Fruit fly (Drosophila melanogaster) whole organism, embryonic: ENCODE measurements around the gene tank.

ENCODE experiments used
- Atf3 ChIP-seq: fragments of 200-800 bp; sonication (Bioruptor generic); optimal IDR thresholded peaks from 3 replicates; lab custom pipeline; 2016; ENCODE audit warnings: missing biosample characterization, missing genetic modification characterization
- Atf6 ChIP-seq: fragments of 200-800 bp; sonication (Bioruptor generic); IDR thresholded peaks from 2 replicates; pipeline ENCODE4 v1.3.6; 2022; ENCODE audit warnings: missing biosample characterization, missing genetic modification characterization
- Bgb ChIP-seq: fragments of 200-800 bp; sonication (Bioruptor generic); IDR thresholded peaks from 2 replicates; pipeline ENCODE4 v1.3.6; 2022; ENCODE audit warnings: missing biosample characterization, missing genetic modification characterization; ENCODE audit not compliant: partially characterized antibody
- CG12104 ChIP-seq: fragments of 200-800 bp; sonication (Bioruptor generic); optimal IDR thresholded peaks from 3 replicates; lab custom pipeline; 2016; ENCODE audit warnings: missing biosample characterization, missing genetic modification characterization
- CG12769 ChIP-seq: fragments of 200-800 bp; sonication (Bioruptor generic); optimal IDR thresholded peaks from 2 replicates; lab custom pipeline; 2019; ENCODE audit warnings: missing biosample characterization, mild to moderate bottlenecking, missing genetic modification characterization, moderate library complexity
- CG13123 ChIP-seq: fragments of 200-800 bp; sonication (Bioruptor generic); optimal IDR thresholded peaks from 2 replicates; lab custom pipeline; 2016; ENCODE audit warnings: missing biosample characterization, missing genetic modification characterization
- CG2116 ChIP-seq: fragments of 200-800 bp; sonication (Bioruptor generic); optimal IDR thresholded peaks from 3 replicates; lab custom pipeline; 2018; ENCODE audit warnings: missing biosample characterization, mild to moderate bottlenecking, missing genetic modification characterization
- CG2875 ChIP-seq: fragments of 200-800 bp; sonication (Bioruptor generic); optimal IDR thresholded peaks from 2 replicates; lab custom pipeline; 2017; ENCODE audit warnings: missing biosample characterization, mild to moderate bottlenecking, missing genetic modification characterization, missing genetic modification reagents
- CG30431 ChIP-seq: fragments of 200-800 bp; sonication (Bioruptor generic); optimal IDR thresholded peaks from 2 replicates; lab custom pipeline; 2017; ENCODE audit warnings: missing biosample characterization, missing genetic modification characterization
- CG3065 ChIP-seq: fragments of 200-800 bp; sonication (Bioruptor generic); optimal IDR thresholded peaks from 2 replicates; lab custom pipeline; 2016; ENCODE audit warnings: missing biosample characterization, missing genetic modification characterization
- CG31224 ChIP-seq: fragments of 200-800 bp; sonication (Bioruptor generic); IDR thresholded peaks from 2 replicates; pipeline ENCODE4 v1.3.6; 2022; ENCODE audit warnings: missing biosample characterization, missing genetic modification characterization
- CG34224 ChIP-seq: fragments of 200-800 bp; sonication (Bioruptor generic); IDR thresholded peaks from 3 replicates; pipeline ENCODE4 v1.3.6; 2022; ENCODE audit warnings: missing biosample characterization, missing genetic modification characterization; ENCODE audit not compliant: partially characterized antibody
- CG3847 ChIP-seq: fragments of 200-800 bp; sonication (Bioruptor generic); IDR thresholded peaks from 2 replicates; pipeline ENCODE4 v1.3.6; 2022; ENCODE audit warnings: missing biosample characterization, missing genetic modification characterization
- CG4730 ChIP-seq: fragments of 200-800 bp; sonication (Bioruptor generic); IDR thresholded peaks from 2 replicates; pipeline ENCODE4 v1.3.6; 2022; ENCODE audit warnings: missing biosample characterization, missing genetic modification characterization
- CG4854 ChIP-seq: fragments of 200-800 bp; sonication (Bioruptor generic); optimal IDR thresholded peaks from 2 replicates; lab custom pipeline; 2016; ENCODE audit warnings: missing biosample characterization, missing genetic modification characterization, inconsistent platforms
- CG7271 ChIP-seq: fragments of 200-800 bp; sonication (Bioruptor generic); optimal IDR thresholded peaks from 2 replicates; lab custom pipeline; 2018; ENCODE audit warnings: missing biosample characterization, mild to moderate bottlenecking, missing genetic modification characterization, moderate library complexity
- CG7839 ChIP-seq: fragments of 200-800 bp; sonication (Bioruptor generic); optimal IDR thresholded peaks from 3 replicates; lab custom pipeline; 2018; ENCODE audit warnings: missing biosample characterization, mild to moderate bottlenecking, missing genetic modification characterization, moderate library complexity
- CG8388 ChIP-seq: fragments of 200-800 bp; sonication (Bioruptor generic); optimal IDR thresholded peaks from 2 replicates; lab custom pipeline; 2019; ENCODE audit warnings: missing biosample characterization, mild to moderate bottlenecking, missing genetic modification characterization, moderate library complexity
- CG8765 ChIP-seq: fragments of 200-800 bp; sonication (Bioruptor generic); IDR thresholded peaks from 2 replicates; pipeline ENCODE4 v1.3.6; 2022; ENCODE audit warnings: missing biosample characterization, missing genetic modification characterization
- CG8944 ChIP-seq: fragments of 200-800 bp; sonication (Bioruptor generic); optimal IDR thresholded peaks from 3 replicates; lab custom pipeline; 2016; ENCODE audit warnings: missing biosample characterization, missing genetic modification characterization
- CG9215 ChIP-seq: fragments of 200-800 bp; sonication (Bioruptor generic); IDR thresholded peaks from 2 replicates; pipeline ENCODE4 v1.3.6; 2022; ENCODE audit warnings: missing biosample characterization, missing genetic modification characterization
- CG9437 ChIP-seq: fragments of 200-800 bp; sonication (Bioruptor generic); optimal IDR thresholded peaks from 2 replicates; lab custom pipeline; 2018; ENCODE audit warnings: missing biosample characterization, mild to moderate bottlenecking, missing genetic modification characterization
- CG9727 ChIP-seq: fragments of 200-800 bp; sonication (Bioruptor generic); optimal IDR thresholded peaks from 3 replicates; lab custom pipeline; 2017; ENCODE audit warnings: missing biosample characterization, mild to moderate bottlenecking, missing genetic modification characterization
- Chrac-16 ChIP-seq: fragments of 200-800 bp; sonication (Bioruptor generic); optimal IDR thresholded peaks from 3 replicates; lab custom pipeline; 2016; ENCODE audit warnings: missing biosample characterization, missing genetic modification characterization
- D ChIP-seq, 2 experiments: fragments of 200-800 bp in 1 of 2; fragments of >200 bp in 1 of 2; sonication (Bioruptor generic) in 1 of 2; optimal IDR thresholded peaks; 2 replicates in 1 of 2; 3 replicates in 1 of 2; lab custom pipeline; 2017; ENCODE audit warnings: mild to moderate bottlenecking in 1 of 2, missing biosample characterization in 1 of 2, missing genetic modification characterization in 1 of 2, missing genetic modification reagents in 1 of 2
- Elba2 ChIP-seq: fragments of 200-800 bp; sonication (Bioruptor generic); optimal IDR thresholded peaks from 3 replicates; lab custom pipeline; 2016; ENCODE audit warnings: missing biosample characterization, missing genetic modification characterization
- Ets65A ChIP-seq: fragments of 200-800 bp; sonication (Bioruptor generic); peaks from one replicate; lab custom pipeline; 2016; ENCODE audit warnings: missing biosample characterization, missing genetic modification characterization
- Fer3 ChIP-seq: fragments of 200-800 bp; sonication (Bioruptor generic); optimal IDR thresholded peaks from 2 replicates; lab custom pipeline; 2018; ENCODE audit warnings: missing biosample characterization, mild to moderate bottlenecking, missing genetic modification characterization, moderate library complexity
- Gsc ChIP-seq: fragments of 200-800 bp; sonication (Bioruptor generic); IDR thresholded peaks from 2 replicates; pipeline ENCODE4 v1.3.6; 2022; ENCODE audit warnings: missing biosample characterization, missing genetic modification characterization
- HLHmδ ChIP-seq: fragments of 200-800 bp; sonication (Bioruptor generic); optimal IDR thresholded peaks from 2 replicates; lab custom pipeline; 2018; ENCODE audit warnings: missing biosample characterization, mild to moderate bottlenecking, missing genetic modification characterization, moderate library complexity
- Hr51 ChIP-seq, 2 experiments: fragments of 200-800 bp; sonication (Bioruptor generic); optimal IDR thresholded peaks; 2 replicates in 1 of 2; 3 replicates in 1 of 2; lab custom pipeline; 2016 to 2018; ENCODE audit warnings: missing biosample characterization in 2 of 2, missing genetic modification characterization in 2 of 2, mild to moderate bottlenecking in 1 of 2, moderate library complexity in 1 of 2
- Meics ChIP-seq: fragments of 200-800 bp; sonication (Bioruptor generic); optimal IDR thresholded peaks from 2 replicates; lab custom pipeline; 2017; ENCODE audit warnings: missing biosample characterization, mild to moderate bottlenecking, missing genetic modification characterization
- Nf-YC ChIP-seq: fragments of 200-800 bp; optimal IDR thresholded peaks from 3 replicates; lab custom pipeline; 2019; ENCODE audit warnings: missing biosample characterization, mild to moderate bottlenecking, missing genetic modification characterization, moderate library complexity
- Six4 ChIP-seq: fragments of 200-800 bp; sonication (Bioruptor generic); optimal IDR thresholded peaks from 2 replicates; lab custom pipeline; 2016; ENCODE audit warnings: missing biosample characterization, missing genetic modification characterization
- ash1 ChIP-seq: fragments of 200-800 bp; sonication (Bioruptor generic); optimal IDR thresholded peaks from 2 replicates; lab custom pipeline; 2018; ENCODE audit warnings: missing biosample characterization, mild to moderate bottlenecking, missing genetic modification characterization
- bcd ChIP-seq: fragments of 200-800 bp; sonication (Bioruptor generic); optimal IDR thresholded peaks from 2 replicates; lab custom pipeline; 2017; ENCODE audit warnings: missing biosample characterization, mild to moderate bottlenecking, missing genetic modification characterization
- gt ChIP-seq: fragments of 200-800 bp; sonication (Bioruptor generic); IDR thresholded peaks from 2 replicates; pipeline ENCODE4 v1.3.6; 2022; ENCODE audit warnings: missing biosample characterization, missing genetic modification characterization
- hth ChIP-seq: fragments of >200 bp; optimal IDR thresholded peaks from 2 replicates; lab custom pipeline; 2017; ENCODE audit warnings: inconsistent platforms
- pan ChIP-seq, 4 experiments: fragments of >200 bp in 3 of 4; fragments of 200-800 bp in 1 of 4; sonication (Bioruptor generic) in 1 of 4; optimal IDR thresholded peaks in 3 of 4; IDR thresholded peaks in 1 of 4; 2 replicates each; pipeline versions ENCODE4 v1.3.6 to Lab custom; 2017 to 2022; ENCODE audit warnings: missing biosample characterization in 2 of 4, missing genetic modification characterization in 2 of 4, mixed read lengths in 1 of 4
- ro ChIP-seq: fragments of 200-800 bp; sonication (Bioruptor generic); IDR thresholded peaks from 2 replicates; pipeline ENCODE4 v1.3.6; 2022; ENCODE audit warnings: missing biosample characterization, missing genetic modification characterization
- schlank ChIP-seq: fragments of 200-800 bp; sonication (Bioruptor generic); optimal IDR thresholded peaks from 2 replicates; lab custom pipeline; 2018; ENCODE audit warnings: missing biosample characterization, mild to moderate bottlenecking, missing genetic modification characterization
- seq ChIP-seq: fragments of 200-800 bp; sonication (Bioruptor generic); IDR thresholded peaks from 2 replicates; pipeline ENCODE4 v1.3.6; 2022; ENCODE audit warnings: missing biosample characterization, missing genetic modification characterization
- sisA ChIP-seq: fragments of 200-800 bp; sonication (Bioruptor generic); IDR thresholded peaks from 2 replicates; pipeline ENCODE4 v1.3.6; 2022; ENCODE audit warnings: missing biosample characterization, missing genetic modification characterization
- slp2 ChIP-seq: fragments of 200-800 bp; sonication (Bioruptor generic); optimal IDR thresholded peaks from 2 replicates; lab custom pipeline; 2016; ENCODE audit warnings: missing biosample characterization, missing genetic modification characterization
- ssp ChIP-seq: fragments of 200-800 bp; sonication (Bioruptor generic); IDR thresholded peaks from 2 replicates; pipeline ENCODE4 v1.3.6; 2022; ENCODE audit warnings: missing biosample characterization, missing genetic modification characterization
- toy ChIP-seq: fragments of 200-800 bp; sonication (Bioruptor generic); IDR thresholded peaks from 2 replicates; pipeline ENCODE4 v1.3.6; 2022; ENCODE audit warnings: missing biosample characterization, missing genetic modification characterization

The tank gene

DNA sequence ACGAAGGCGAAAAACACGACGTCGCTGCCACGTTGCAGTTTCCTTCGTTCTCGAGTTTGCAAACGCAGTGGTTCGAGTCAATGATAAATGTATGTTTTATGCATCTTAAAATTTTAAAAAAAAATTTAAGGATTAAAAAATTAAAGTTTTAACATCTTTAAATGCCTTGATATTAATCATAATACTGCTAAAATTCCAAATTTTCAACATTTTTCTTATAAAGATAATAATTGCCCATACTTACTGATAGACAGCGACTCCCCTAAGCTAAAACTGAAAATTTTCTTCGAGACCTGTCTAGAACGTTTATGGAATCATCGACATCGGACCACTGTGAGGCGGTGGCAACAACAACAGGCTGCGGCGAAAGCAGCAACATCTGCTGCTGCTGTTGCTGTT lies 16.5 kb downstream of the tank start (continued):
- peak; percentile 66 for TF ChIP-seq sisA
- peak; percentile 25 for TF ChIP-seq CG30431 (GFP tag; lab: Kevin White, UChicago)
- TF ChIP-seq hth, result no peak
- peak; percentile 64 for TF ChIP-seq CG9215
- peak; percentile 78 for TF ChIP-seq CG9727 (GFP tag; lab: Kevin White, UChicago)
- no peak; the same call in 1 of the 2 replicates for TF ChIP-seq CG8765 (GFP tag; lab: Robert Waterston, UW)
- TF ChIP-seq CG7839, result peak; percentile 84
- TF ChIP-seq CG8944 (GFP tag; lab: Kevin White, UChicago), result no peak
- TF ChIP-seq Gsc (GFP tag; lab: Robert Waterston, UW), result no peak
- TF ChIP-seq CG7271, result peak; percentile 5
- TF ChIP-seq Nf-YC, result peak; percentile 38
- 0 out of 2 replicates have a peak, but pooled peaks have one; percentile 4 for TF ChIP-seq CG4730 (GFP tag; lab: Robert Waterston, UW)
- no peak for TF ChIP-seq CG34224 (GFP tag; lab: Robert Waterston, UW)
- no peak for TF ChIP-seq gt
- TF ChIP-seq ssp (GFP tag; lab: Robert Waterston, UW), result no peak; the same call in 1 of the 2 replicates
- no peak for TF ChIP-seq ro (GFP tag; lab: Robert Waterston, UW)
- TF ChIP-seq bcd, result peak; percentile 72
- TF ChIP-seq Hr51 (GFP tag; optimal IDR thresholded peaks at IDR 0.05; lab: Kevin White, UChicago), result peak; percentile 2 to 71
- TF ChIP-seq CG9437 (GFP tag; lab: Kevin White, UChicago), result peak; percentile 34
- TF ChIP-seq Ets65A (GFP tag; lab: Kevin White, UChicago), result peak; percentile 95
- no peak for TF ChIP-seq Atf3 (GFP tag; lab: Kevin White, UChicago)
- TF ChIP-seq HLHmδ (GFP tag; lab: Kevin White, UChicago), result no peak
- TF ChIP-seq CG2875, result peak; percentile 39
- peak; percentile 11 for TF ChIP-seq Six4 (GFP tag; lab: Kevin White, UChicago)
- TF ChIP-seq slp2 (GFP tag; lab: Kevin White, UChicago), result no peak
- TF ChIP-seq Fer3 (tag; lab: Kevin White, UChicago), result peak; percentile 78
- peak; percentile 85 for TF ChIP-seq Meics (GFP tag; lab: Kevin White, UChicago)
- no peak for TF ChIP-seq CG12104 (GFP tag; lab: Kevin White, UChicago)
- TF ChIP-seq CG31224 (GFP tag; lab: Robert Waterston, UW), result peak; percentile 50; the same call in 1 of the 2 replicates
- TF ChIP-seq pan (optimal IDR thresholded peaks at IDR 0.05; lab: Kevin White, UChicago), result no peak
- peak in 1 of 2 experiments; percentile 66 for TF ChIP-seq pan (GFP tag; optimal IDR thresholded peaks at IDR 0.05 in 1 of 2, IDR thresholded peaks at IDR 0.05 in 1 of 2)
- TF ChIP-seq CG13123 (GFP tag; lab: Kevin White, UChicago), result no peak
- no peak for TF ChIP-seq ash1
- TF ChIP-seq D (optimal IDR thresholded peaks at IDR 0.05; lab: Kevin White, UChicago), result no peak
- peak; percentile 60 for TF ChIP-seq D (GFP tag; optimal IDR thresholded peaks at IDR 0.05; lab: Kevin White, UChicago)
- TF ChIP-seq toy (GFP tag; lab: Robert Waterston, UW), result no peak
- no peak for TF ChIP-seq CG8388 (GFP tag; lab: Kevin White, UChicago)
- peak; percentile 64 for TF ChIP-seq seq (GFP tag; lab: Robert Waterston, UW)
- TF ChIP-seq CG2116, result peak; percentile 13
- no peak for TF ChIP-seq CG12769 (tag; lab: Kevin White, UChicago)
- no peak for TF ChIP-seq Elba2 (GFP tag; lab: Kevin White, UChicago)
- TF ChIP-seq Chrac-16 (GFP tag; lab: Kevin White, UChicago), result peak; percentile 20
- TF ChIP-seq CG3847 (GFP tag; lab: Robert Waterston, UW), result peak; percentile 69
- TF ChIP-seq Atf6 (GFP tag; lab: Robert Waterston, UW), result peak; percentile 83
- peak; percentile 41 for TF ChIP-seq CG4854 (GFP tag; lab: Kevin White, UChicago)
- no peak for TF ChIP-seq CG3065 (GFP tag; lab: Kevin White, UChicago)
- TF ChIP-seq schlank (tag; lab: Kevin White, UChicago), result peak; percentile 27
- no peak for TF ChIP-seq Bgb (GFP tag; lab: Robert Waterston, UW)
